Fruit fly (Drosophila melanogaster) whole organism, prepupa: ENCODE data around the gene X11Lbeta.

Experiments used
- CG10631 ChIP-seq: fragments of 200-800 bp; sonication (Bioruptor generic); optimal IDR thresholded peaks from 2 replicates; lab custom pipeline; 2016; ENCODE audit warnings: missing biosample characterization, missing genetic modification characterization
- CG10669 ChIP-seq: fragments of 200-800 bp; sonication (Bioruptor generic); optimal IDR thresholded peaks from 3 replicates; lab custom pipeline; 2018; ENCODE audit warnings: missing biosample characterization, mild to moderate bottlenecking, missing genetic modification characterization, moderate library complexity
- CG15336 ChIP-seq: fragments of 200-800 bp; sonication (Bioruptor generic); IDR thresholded peaks from 2 replicates; pipeline ENCODE4 v1.3.6; 2022; ENCODE audit warnings: missing biosample characterization, missing genetic modification characterization
- CG1621 ChIP-seq: fragments of 200-800 bp; sonication (Bioruptor generic); optimal IDR thresholded peaks from 3 replicates; lab custom pipeline; 2018; ENCODE audit warnings: missing biosample characterization, mild to moderate bottlenecking, missing genetic modification characterization
- CG3032 ChIP-seq: fragments of 200-800 bp; optimal IDR thresholded peaks from 2 replicates; lab custom pipeline; 2019; ENCODE audit warnings: missing biosample characterization, mild to moderate bottlenecking, missing genetic modification characterization, moderate library complexity
- CG31627 ChIP-seq: fragments of 200-800 bp; sonication (Bioruptor generic); optimal IDR thresholded peaks from 3 replicates; lab custom pipeline; 2016; ENCODE audit warnings: missing biosample characterization, missing genetic modification characterization
- CG32006 ChIP-seq: fragments of 200-800 bp; sonication (Bioruptor generic); optimal IDR thresholded peaks from 3 replicates; lab custom pipeline; 2017; ENCODE audit warnings: missing biosample characterization, mild to moderate bottlenecking, missing genetic modification characterization
- CG34406 ChIP-seq: fragments of 200-800 bp; sonication (Bioruptor generic); optimal IDR thresholded peaks from 3 replicates; lab custom pipeline; 2016; ENCODE audit warnings: missing biosample characterization, missing genetic modification characterization
- CG3919 ChIP-seq: fragments of 200-800 bp; sonication (Bioruptor generic); optimal IDR thresholded peaks from 3 replicates; lab custom pipeline; 2016; ENCODE audit warnings: missing biosample characterization, missing genetic modification characterization
- CG6163 ChIP-seq: fragments of 200-800 bp; sonication (Bioruptor generic); IDR thresholded peaks from 3 replicates; pipeline ENCODE4 v1.3.6; 2022; ENCODE audit warnings: missing biosample characterization, missing genetic modification characterization
- CG6276 ChIP-seq: fragments of 200-800 bp; sonication (Bioruptor generic); optimal IDR thresholded peaks from 2 replicates; lab custom pipeline; 2017; ENCODE audit warnings: missing biosample characterization, mild to moderate bottlenecking, missing genetic modification characterization
- CG6792 ChIP-seq: fragments of 200-800 bp; sonication (Bioruptor generic); optimal IDR thresholded peaks from 3 replicates; lab custom pipeline; 2016; ENCODE audit warnings: missing biosample characterization, missing genetic modification characterization
- CG6808 ChIP-seq: fragments of 200-800 bp; sonication (Bioruptor generic); optimal IDR thresholded peaks from 3 replicates; lab custom pipeline; 2017; ENCODE audit warnings: missing biosample characterization, missing genetic modification characterization, mild to moderate bottlenecking, moderate library complexity, missing genetic modification reagents
- CG6854 ChIP-seq: fragments of 200-800 bp; sonication (Bioruptor generic); optimal IDR thresholded peaks from 2 replicates; lab custom pipeline; 2017; ENCODE audit warnings: missing biosample characterization, mild to moderate bottlenecking, missing genetic modification characterization
- CG7368 ChIP-seq: fragments of 200-800 bp; sonication (Bioruptor generic); optimal IDR thresholded peaks from 3 replicates; lab custom pipeline; 2016; ENCODE audit warnings: missing biosample characterization, missing genetic modification characterization
- CG8119 ChIP-seq: fragments of 200-800 bp; sonication (Bioruptor generic); IDR thresholded peaks from 3 replicates; pipeline ENCODE4 v1.3.6; 2022; ENCODE audit warnings: missing biosample characterization, missing genetic modification characterization
- CG9139 ChIP-seq: fragments of 200-800 bp; sonication (Bioruptor generic); optimal IDR thresholded peaks from 3 replicates; lab custom pipeline; 2017; ENCODE audit warnings: missing biosample characterization, mild to moderate bottlenecking, missing genetic modification characterization
- Eip75B ChIP-seq: fragments of 200-800 bp; sonication (Bioruptor generic); optimal IDR thresholded peaks from 3 replicates; lab custom pipeline; 2016; ENCODE audit warnings: missing biosample characterization, missing genetic modification characterization
- Eip78C ChIP-seq: fragments of 200-800 bp; sonication (Bioruptor generic); peaks from one replicate; lab custom pipeline; 2016; ENCODE audit warnings: missing biosample characterization, missing genetic modification characterization
- Eip93F ChIP-seq: fragments of 200-800 bp; sonication (Bioruptor generic); optimal IDR thresholded peaks from 2 replicates; lab custom pipeline; 2016; ENCODE audit warnings: missing biosample characterization, mild to moderate bottlenecking, missing genetic modification characterization
- Ets21C ChIP-seq: fragments of 200-800 bp; sonication (Bioruptor generic); optimal IDR thresholded peaks from 3 replicates; lab custom pipeline; 2016; ENCODE audit warnings: missing biosample characterization, missing genetic modification characterization
- Ets96B ChIP-seq: fragments of 200-800 bp; optimal IDR thresholded peaks from 2 replicates; lab custom pipeline; 2019; ENCODE audit warnings: missing biosample characterization, mild to moderate bottlenecking, missing genetic modification characterization, moderate library complexity
- Gug ChIP-seq: fragments of 200-800 bp; sonication (Bioruptor generic); IDR thresholded peaks from 2 replicates; pipeline ENCODE4 v1.3.6; 2022; ENCODE audit warnings: missing biosample characterization, missing genetic modification characterization
- Hr38 ChIP-seq: sonication (Bioruptor generic); optimal IDR thresholded peaks from 2 replicates; lab custom pipeline; 2016; ENCODE audit warnings: missing biosample characterization, missing genetic modification characterization
- Lpt ChIP-seq: fragments of 200-800 bp; sonication (Bioruptor generic); optimal IDR thresholded peaks from 3 replicates; lab custom pipeline; 2016; ENCODE audit warnings: missing biosample characterization, missing genetic modification characterization
- Sox15 ChIP-seq: fragments of 200-800 bp; sonication (Bioruptor generic); optimal IDR thresholded peaks from 3 replicates; lab custom pipeline; 2016; ENCODE audit warnings: missing biosample characterization, missing genetic modification characterization
- achi ChIP-seq: fragments of 200-800 bp; sonication (Bioruptor generic); optimal IDR thresholded peaks from 3 replicates; lab custom pipeline; 2016; ENCODE audit warnings: missing biosample characterization, missing genetic modification characterization
- acj6 ChIP-seq: fragments of 200-800 bp; sonication (Bioruptor generic); optimal IDR thresholded peaks from 3 replicates; lab custom pipeline; 2016; ENCODE audit warnings: missing biosample characterization, missing genetic modification characterization
- cyc ChIP-seq: fragments of 200-800 bp; sonication (Bioruptor generic); optimal IDR thresholded peaks from 3 replicates; lab custom pipeline; 2016; ENCODE audit warnings: missing biosample characterization, missing genetic modification characterization
- eg ChIP-seq: fragments of 200-800 bp; sonication (Bioruptor generic); IDR thresholded peaks from 3 replicates; pipeline ENCODE4 v1.3.6; 2022; ENCODE audit warnings: missing biosample characterization, missing genetic modification characterization
- esn ChIP-seq: fragments of 200-800 bp; sonication (Bioruptor generic); optimal IDR thresholded peaks from 2 replicates; lab custom pipeline; 2016; ENCODE audit warnings: missing biosample characterization, mild to moderate bottlenecking, missing genetic modification characterization, moderate library complexity
- fd59A ChIP-seq: fragments of 200-800 bp; sonication (Bioruptor generic); optimal IDR thresholded peaks from 2 replicates; lab custom pipeline; 2017; ENCODE audit warnings: missing biosample characterization, mild to moderate bottlenecking, missing genetic modification characterization, missing genetic modification reagents
- fd85E ChIP-seq: fragments of 200-800 bp; sonication (Bioruptor generic); optimal IDR thresholded peaks from 3 replicates; lab custom pipeline; 2016; ENCODE audit warnings: missing biosample characterization, missing genetic modification characterization
- fkh ChIP-seq: fragments of 200-800 bp; sonication (Bioruptor generic); optimal IDR thresholded peaks from 3 replicates; lab custom pipeline; 2017; ENCODE audit warnings: missing biosample characterization, mild to moderate bottlenecking, missing genetic modification characterization, moderate library complexity
- lz ChIP-seq: fragments of 200-800 bp; sonication (Bioruptor generic); optimal IDR thresholded peaks from 3 replicates; lab custom pipeline; 2016; ENCODE audit warnings: missing biosample characterization, missing genetic modification characterization
- pdm3 ChIP-seq: fragments of 200-800 bp; sonication (Bioruptor generic); optimal IDR thresholded peaks from 3 replicates; lab custom pipeline; 2016; ENCODE audit warnings: missing biosample characterization, missing genetic modification characterization
- salr ChIP-seq, 2 experiments: fragments of 200-800 bp; sonication (Bioruptor generic); optimal IDR thresholded peaks; 3 replicates each; lab custom pipeline; 2016 to 2018; ENCODE audit warnings: missing biosample characterization in 2 of 2, missing genetic modification characterization in 2 of 2, mild to moderate bottlenecking in 1 of 2
- ss ChIP-seq, 2 experiments: fragments of 200-800 bp; sonication (Bioruptor generic); optimal IDR thresholded peaks; 2 replicates in 1 of 2; 3 replicates in 1 of 2; lab custom pipeline; 2017 to 2018; ENCODE audit warnings: mild to moderate bottlenecking in 2 of 2, missing biosample characterization in 2 of 2, missing genetic modification characterization in 2 of 2, moderate library complexity in 1 of 2
- svp ChIP-seq: fragments of 200-800 bp; sonication (Bioruptor generic); peaks from one replicate; lab custom pipeline; 2016; ENCODE audit warnings: missing biosample characterization, missing genetic modification characterization
- vri ChIP-seq: fragments of 200-800 bp; sonication (Bioruptor generic); optimal IDR thresholded peaks from 3 replicates; lab custom pipeline; 2016; ENCODE audit warnings: missing biosample characterization, mild to moderate bottlenecking, missing genetic modification characterization

The X11Lbeta gene

dm6 chrX:10601479-10601921 is 26.0 kb upstream of the X11Lbeta start (continued):
- no peak for TF ChIP-seq acj6 (GFP tag; lab: Kevin White, UChicago)
- no peak for TF ChIP-seq vri (GFP tag; lab: Kevin White, UChicago)
- TF ChIP-seq CG1621: no peak
- peak; percentile 56 for TF ChIP-seq cyc
- peak; percentile 87 for TF ChIP-seq CG10669 (GFP tag; lab: Kevin White, UChicago)
- TF ChIP-seq Ets96B (tag; lab: Kevin White, UChicago): no peak
- peak; percentile 27 for TF ChIP-seq Ets21C (GFP tag; lab: Kevin White, UChicago)
- TF ChIP-seq Eip93F (GFP tag; lab: Kevin White, UChicago): no peak
- TF ChIP-seq pdm3: peak; percentile 29
- no peak for TF ChIP-seq CG6276 (GFP tag; lab: Kevin White, UChicago)
- peak; percentile 40 for TF ChIP-seq CG32006
- TF ChIP-seq Eip75B: no peak
- no peak for TF ChIP-seq CG9139 (GFP tag; lab: Kevin White, UChicago)
- TF ChIP-seq CG10631 (GFP tag; lab: Kevin White, UChicago): peak; percentile 51
- 0 out of 3 replicates have a peak, but pooled peaks have one; percentile 18 for TF ChIP-seq eg (GFP tag; lab: Robert Waterston, UW)
- TF ChIP-seq fkh: no peak
- TF ChIP-seq CG6792: no peak
- TF ChIP-seq CG15336: no peak
- TF ChIP-seq Hr38: no peak
- TF ChIP-seq CG31627 (GFP tag; lab: Kevin White, UChicago): peak; percentile 35
- no peak for TF ChIP-seq esn (GFP tag; lab: Kevin White, UChicago)
- TF ChIP-seq CG7368 (GFP tag; lab: Kevin White, UChicago): no peak
- TF ChIP-seq fd59A (GFP tag; lab: Kevin White, UChicago): no peak
- TF ChIP-seq CG8119: no peak

DNA sequence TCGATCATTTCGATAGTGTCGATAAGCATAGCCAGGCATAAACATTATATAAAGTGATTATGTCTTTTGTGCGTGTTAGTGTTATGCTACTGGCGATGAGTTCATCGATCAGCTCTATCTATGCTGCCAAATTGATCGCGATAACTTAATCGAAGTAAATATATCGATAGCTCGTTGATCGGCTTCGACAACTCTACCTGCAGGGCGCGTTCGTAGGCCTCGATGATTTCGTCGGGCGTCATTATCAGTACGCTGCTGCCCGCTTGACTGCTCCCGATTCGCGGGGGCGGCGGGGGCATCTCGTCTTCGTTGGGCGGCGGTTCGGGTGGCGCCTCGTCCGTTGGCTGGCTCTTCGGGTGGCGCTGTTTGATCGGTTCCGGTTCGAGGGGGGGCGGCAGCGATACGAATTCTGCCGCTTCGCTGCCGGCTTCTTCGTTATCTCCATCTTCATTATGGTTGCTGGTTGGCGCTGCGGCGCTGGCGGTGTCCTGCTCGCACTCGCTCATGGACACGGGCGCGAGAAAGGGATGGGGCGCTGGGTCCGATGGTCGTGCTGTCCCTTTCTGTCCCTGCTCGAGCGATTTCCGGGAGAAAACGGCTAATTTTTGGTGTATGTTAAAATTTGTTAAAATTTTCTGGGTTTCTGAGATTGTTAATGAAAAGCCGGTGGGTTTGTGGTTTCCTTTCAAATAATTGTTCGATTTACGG is 25.3 kb upstream of the X11Lbeta start, which contains the start of gene CG1628:
Gene CG1628, minus strand, starts transcription at position 658 of the 708 bp plus-strand sequence.
- TF ChIP-seq fd59A (GFP tag; lab: Kevin White, UChicago) (no peak), CG6276 (GFP tag; lab: Kevin White, UChicago) (peak; percentile 21), Eip78C (peak; percentile 76), CG6163 (0 out of 3 replicates have a peak, but pooled peaks have one; percentile 35), svp (GFP tag; lab: Kevin White, UChicago) (peak; percentile 69), fkh (no peak), CG6854 (peak; percentile 57), Sox15 (GFP tag; lab: Kevin White, UChicago) (no peak), fd85E (no peak), CG15336 (peak; percentile 16; the same call in 1 of the 2 replicates), CG3919 (GFP tag; lab: Kevin White, UChicago) (peak; percentile 30), eg (GFP tag; lab: Robert Waterston, UW) (0 out of 3 replicates have a peak, but pooled peaks have one; percentile 28), acj6 (GFP tag; lab: Kevin White, UChicago) (no peak), cyc (peak; percentile 13)

- TF ChIP-seq CG31627 (GFP tag; lab: Kevin White, UChicago): no peak
- TF ChIP-seq CG34406: no peak
- no peak for TF ChIP-seq salr (GFP tag; optimal IDR thresholded peaks at IDR 0.05; lab: Kevin White, UChicago)
- TF ChIP-seq Gug: no peak
- TF ChIP-seq fd59A (GFP tag; lab: Kevin White, UChicago): no peak
- no peak for TF ChIP-seq CG6163
- no peak for TF ChIP-seq CG3032
- no peak for TF ChIP-seq lz
- TF ChIP-seq Lpt (GFP tag; lab: Kevin White, UChicago): no peak
- no peak for TF ChIP-seq Eip93F (GFP tag; lab: Kevin White, UChicago)
- TF ChIP-seq CG6808 (GFP tag; lab: Kevin White, UChicago): no peak
- no peak for TF ChIP-seq achi (GFP tag; lab: Kevin White, UChicago)
- TF ChIP-seq Ets96B (tag; lab: Kevin White, UChicago): no peak
- TF ChIP-seq CG6792: no peak
- TF ChIP-seq esn (GFP tag; lab: Kevin White, UChicago): no peak
- no peak for TF ChIP-seq CG10669 (GFP tag; lab: Kevin White, UChicago)
- TF ChIP-seq CG7368 (GFP tag; lab: Kevin White, UChicago): no peak
- no peak for TF ChIP-seq ss (GFP tag; optimal IDR thresholded peaks at IDR 0.05; lab: Kevin White, UChicago)
Observed at dm6 chrX:10606889-10607478, 20.6 kb upstream of the X11Lbeta start.
